Worm (Caenorhabditis elegans) whole organism, L1 larva: ENCODE results near the gene arr-1.

Source experiments
- C04F5.9 ChIP-seq: sonication (generic microtip); optimal IDR thresholded peaks from 2 replicates; lab custom pipeline; 2016; ENCODE audit warnings: missing genetic modification characterization, missing compliant biosample characterization
- F16B12.6 ChIP-seq: fragments of 150-350 bp; optimal IDR thresholded peaks from 2 replicates; lab custom pipeline; 2014; ENCODE audit warnings: missing biosample characterization, missing genetic modification characterization
- Y116A8C.19 ChIP-seq: sonication (generic microtip); optimal IDR thresholded peaks from 2 replicates; lab custom pipeline; 2016; ENCODE audit warnings: missing compliant biosample characterization, missing genetic modification characterization, borderline replicate concordance
- aha-1 ChIP-seq: fragments of 150-350 bp; optimal IDR thresholded peaks from 2 replicates; lab custom pipeline; 2014; ENCODE audit warnings: missing biosample characterization, missing genetic modification characterization
- blmp-1 ChIP-seq: fragments of 150-350 bp; optimal IDR thresholded peaks from 2 replicates; lab custom pipeline; 2014; ENCODE audit warnings: missing biosample characterization, missing genetic modification characterization
- ceh-8 ChIP-seq: fragments of 200-800 bp; sonication (Bioruptor generic); optimal IDR thresholded peaks from 2 replicates; lab custom pipeline; 2018; ENCODE audit warnings: mild to moderate bottlenecking, missing genetic modification characterization, moderate library complexity, missing compliant biosample characterization
- ceh-82 ChIP-seq, 3 experiments: fragments of 150-350 bp in 1 of 3; sonication (generic microtip) in 2 of 3; optimal IDR thresholded peaks; 2 replicates each; lab custom pipeline; 2014 to 2017; ENCODE audit warnings: missing biosample characterization in 3 of 3, missing genetic modification characterization in 3 of 3
- ceh-88 ChIP-seq: fragments of 200-800 bp; sonication (Bioruptor generic); IDR thresholded peaks from 2 replicates; pipeline ENCODE4 v1.3.6; 2022; ENCODE audit warnings: missing genetic modification characterization, missing compliant biosample characterization
- ceh-90 ChIP-seq: sonication (generic microtip); optimal IDR thresholded peaks from 2 replicates; lab custom pipeline; 2016; ENCODE audit warnings: missing genetic modification characterization, missing compliant biosample characterization
- ces-1 ChIP-seq: fragments of 150-350 bp; optimal IDR thresholded peaks from 2 replicates; lab custom pipeline; 2014; ENCODE audit warnings: missing biosample characterization, missing genetic modification reagents, missing genetic modification characterization
- dpl-1 ChIP-seq, 3 experiments: fragments of 150-350 bp in 2 of 3; sonication (generic microtip) in 1 of 3; optimal IDR thresholded peaks; 2 replicates each; lab custom pipeline; 2014 to 2017; ENCODE audit warnings: missing biosample characterization in 3 of 3, missing genetic modification characterization in 3 of 3, missing genetic modification reagents in 3 of 3
- efl-3 ChIP-seq: fragments of 200-800 bp; sonication (Bioruptor generic); optimal IDR thresholded peaks from 2 replicates; lab custom pipeline; 2018; ENCODE audit warnings: mild to moderate bottlenecking, missing genetic modification characterization, missing compliant biosample characterization
- egl-13 ChIP-seq: sonication (generic microtip); optimal IDR thresholded peaks from 2 replicates; lab custom pipeline; 2016; ENCODE audit warnings: missing genotype, missing genetic modification reagents, missing genetic modification characterization, missing compliant biosample characterization
- egl-27 ChIP-seq, 2 experiments: fragments of 150-350 bp in 1 of 2; sonication (generic microtip); optimal IDR thresholded peaks; 3 replicates each; lab custom pipeline; 2017 to 2018; ENCODE audit warnings: missing biosample characterization in 2 of 2, missing genetic modification characterization in 2 of 2, missing genetic modification reagents in 2 of 2
- elt-2 ChIP-seq: sonication (generic microtip); optimal IDR thresholded peaks from 2 replicates; lab custom pipeline; 2016; ENCODE audit warnings: missing genetic modification characterization, mild to moderate bottlenecking, inconsistent platforms, missing compliant biosample characterization, missing genetic modification reagents
- elt-3 ChIP-seq, 6 experiments: fragments of 150-350 bp in 1 of 6; sonication (generic microtip); optimal IDR thresholded peaks; 2 replicates each; lab custom pipeline; 2017 to 2018; ENCODE audit warnings: missing biosample characterization in 6 of 6, missing genetic modification characterization in 6 of 6, inconsistent platforms in 1 of 6
- fkh-4 ChIP-seq: sonication (generic microtip); optimal IDR thresholded peaks from 2 replicates; lab custom pipeline; 2016; ENCODE audit warnings: missing compliant biosample characterization, missing genetic modification characterization, borderline replicate concordance
- hlh-17 ChIP-seq: fragments of 200-800 bp; sonication (Bioruptor generic); optimal IDR thresholded peaks from 2 replicates; lab custom pipeline; 2018; ENCODE audit warnings: missing genetic modification characterization, mild to moderate bottlenecking, missing compliant biosample characterization, moderate library complexity, borderline replicate concordance
- hlh-4 ChIP-seq: sonication (generic microtip); optimal IDR thresholded peaks from 2 replicates; lab custom pipeline; 2016; ENCODE audit warnings: mild to moderate bottlenecking, missing genetic modification characterization, missing compliant biosample characterization
- hpl-2 ChIP-seq: fragments of 150-350 bp; optimal IDR thresholded peaks from 2 replicates; lab custom pipeline; 2014; ENCODE audit warnings: missing biosample characterization, missing genetic modification reagents, missing genetic modification characterization
- isw-1 ChIP-seq: fragments of 200-800 bp; sonication (Bioruptor generic); IDR thresholded peaks from 2 replicates; pipeline ENCODE4 v1.3.6; 2022; ENCODE audit warnings: missing genetic modification characterization, missing compliant biosample characterization
- jun-1 ChIP-seq: fragments of 150-350 bp; optimal IDR thresholded peaks from 2 replicates; lab custom pipeline; 2014; ENCODE audit warnings: missing biosample characterization, missing genetic modification reagents, missing genetic modification characterization
- lin-14 ChIP-seq: fragments of 200-800 bp; sonication (Bioruptor generic); optimal IDR thresholded peaks from 2 replicates; lab custom pipeline; 2018; ENCODE audit warnings: mild to moderate bottlenecking, missing genetic modification characterization, moderate library complexity, missing compliant biosample characterization
- lin-15B ChIP-seq: fragments of 150-350 bp; sonication (generic microtip); optimal IDR thresholded peaks from 3 replicates; lab custom pipeline; 2014; ENCODE audit warnings: missing biosample characterization, missing genetic modification characterization
- lin-35 ChIP-seq, 2 experiments: fragments of 150-350 bp; optimal IDR thresholded peaks; 2 replicates each; lab custom pipeline; 2014; ENCODE audit warnings: missing biosample characterization in 2 of 2, missing genetic modification characterization in 2 of 2, missing genetic modification reagents in 2 of 2
- lin-39 ChIP-seq: fragments of 150-350 bp; optimal IDR thresholded peaks from 2 replicates; lab custom pipeline; 2014; ENCODE audit warnings: missing biosample characterization, missing genetic modification reagents, missing genetic modification characterization
- lir-3 ChIP-seq: sonication (generic microtip); optimal IDR thresholded peaks from 2 replicates; lab custom pipeline; 2016; ENCODE audit warnings: mild to moderate bottlenecking, missing genetic modification characterization, moderate library complexity, missing compliant biosample characterization; ENCODE audit not compliant: poor library complexity
- lsy-2 ChIP-seq, 2 experiments: fragments of 150-350 bp; optimal IDR thresholded peaks; 2 replicates each; lab custom pipeline; 2014; ENCODE audit warnings: missing biosample characterization in 2 of 2, missing genetic modification characterization in 2 of 2
- mef-2 ChIP-seq: fragments of 150-350 bp; optimal IDR thresholded peaks from 2 replicates; lab custom pipeline; 2014; ENCODE audit warnings: missing biosample characterization, missing genetic modification characterization
- mep-1 ChIP-seq: fragments of 150-350 bp; optimal IDR thresholded peaks from 2 replicates; lab custom pipeline; 2014; ENCODE audit warnings: missing biosample characterization, missing genetic modification characterization
- nhr-11 ChIP-seq: fragments of 150-350 bp; optimal IDR thresholded peaks from 2 replicates; lab custom pipeline; 2014; ENCODE audit warnings: missing biosample characterization, missing genetic modification characterization
- nhr-12 ChIP-seq: sonication (generic microtip); optimal IDR thresholded peaks from 2 replicates; lab custom pipeline; 2017; ENCODE audit warnings: missing biosample characterization, missing genetic modification characterization
- nhr-19 ChIP-seq: fragments of 200-800 bp; sonication (Bioruptor generic); conservative IDR thresholded peaks from 2 replicates; pipeline ENCODE4 v1.3.6; 2022; ENCODE audit warnings: missing genetic modification characterization, missing compliant biosample characterization
- nhr-20 ChIP-seq: sonication (generic microtip); optimal IDR thresholded peaks from 2 replicates; lab custom pipeline; 2016; ENCODE audit warnings: mild to moderate bottlenecking, missing genetic modification characterization, missing compliant biosample characterization
- nhr-237 ChIP-seq: fragments of 150-350 bp; optimal IDR thresholded peaks from 2 replicates; lab custom pipeline; 2014; ENCODE audit warnings: missing biosample characterization, missing genetic modification characterization
- nhr-47 ChIP-seq: sonication (generic microtip); optimal IDR thresholded peaks from 2 replicates; lab custom pipeline; 2016; ENCODE audit warnings: mild to moderate bottlenecking, missing genetic modification characterization, moderate library complexity, missing compliant biosample characterization
- nhr-71 ChIP-seq: sonication (generic microtip); optimal IDR thresholded peaks from 2 replicates; lab custom pipeline; 2016; ENCODE audit warnings: mild to moderate bottlenecking, missing genetic modification characterization, moderate library complexity, missing compliant biosample characterization
- nhr-77 ChIP-seq: fragments of 150-350 bp; optimal IDR thresholded peaks from 2 replicates; lab custom pipeline; 2014; ENCODE audit warnings: missing biosample characterization, missing genetic modification characterization
- nhr-84 ChIP-seq: sonication (generic microtip); optimal IDR thresholded peaks from 2 replicates; lab custom pipeline; 2017; ENCODE audit warnings: missing biosample characterization, missing genetic modification characterization
- nhr-90 ChIP-seq: sonication (generic microtip); optimal IDR thresholded peaks from 2 replicates; lab custom pipeline; 2016; ENCODE audit warnings: mild to moderate bottlenecking, missing genetic modification characterization, missing compliant biosample characterization; ENCODE audit not compliant: poor library complexity
- pax-3 ChIP-seq: fragments of 200-800 bp; sonication (Bioruptor generic); optimal IDR thresholded peaks from 2 replicates; lab custom pipeline; 2018; ENCODE audit warnings: mild to moderate bottlenecking, missing genetic modification characterization, moderate library complexity, missing compliant biosample characterization
- pqm-1 ChIP-seq: sonication (generic microtip); optimal IDR thresholded peaks from 3 replicates; lab custom pipeline; 2017; ENCODE audit warnings: missing biosample characterization, missing genetic modification characterization
- rnt-1 ChIP-seq: sonication (generic microtip); optimal IDR thresholded peaks from 2 replicates; lab custom pipeline; 2016; ENCODE audit warnings: mild to moderate bottlenecking, missing genetic modification characterization, moderate library complexity, missing compliant biosample characterization
- skn-1 ChIP-seq: fragments of 150-350 bp; optimal IDR thresholded peaks from 2 replicates; lab custom pipeline; 2014; ENCODE audit warnings: missing biosample characterization, missing genetic modification characterization
- snu-23 ChIP-seq: sonication (generic microtip); optimal IDR thresholded peaks from 2 replicates; lab custom pipeline; 2016; ENCODE audit warnings: missing genetic modification characterization, missing compliant biosample characterization
- sox-4 ChIP-seq: sonication (generic microtip); optimal IDR thresholded peaks from 2 replicates; lab custom pipeline; 2016; ENCODE audit warnings: missing genetic modification characterization, missing compliant biosample characterization
- tbx-2 ChIP-seq: sonication (generic microtip); optimal IDR thresholded peaks from 2 replicates; lab custom pipeline; 2016; ENCODE audit warnings: missing genetic modification characterization, missing compliant biosample characterization
- tlp-1 ChIP-seq: fragments of 150-350 bp; optimal IDR thresholded peaks from 2 replicates; lab custom pipeline; 2014; ENCODE audit warnings: missing biosample characterization, missing genetic modification characterization
- unc-30 ChIP-seq: sonication (generic microtip); optimal IDR thresholded peaks from 2 replicates; lab custom pipeline; 2017; ENCODE audit warnings: missing biosample characterization, missing genetic modification characterization
- vab-15 ChIP-seq: sonication (generic microtip); optimal IDR thresholded peaks from 2 replicates; lab custom pipeline; 2017; ENCODE audit warnings: missing genotype, mild to moderate bottlenecking, missing genetic modification characterization, missing compliant biosample characterization
- xbp-1 ChIP-seq: sonication (generic microtip); optimal IDR thresholded peaks from 2 replicates; lab custom pipeline; 2016; ENCODE audit warnings: missing genetic modification characterization, missing compliant biosample characterization
- zip-4 ChIP-seq: fragments of 200-800 bp; sonication (Bioruptor generic); optimal IDR thresholded peaks from 2 replicates; lab custom pipeline; 2018; ENCODE audit warnings: mild to moderate bottlenecking, missing genetic modification characterization, moderate library complexity, missing compliant biosample characterization

Gene arr-1

DNA sequence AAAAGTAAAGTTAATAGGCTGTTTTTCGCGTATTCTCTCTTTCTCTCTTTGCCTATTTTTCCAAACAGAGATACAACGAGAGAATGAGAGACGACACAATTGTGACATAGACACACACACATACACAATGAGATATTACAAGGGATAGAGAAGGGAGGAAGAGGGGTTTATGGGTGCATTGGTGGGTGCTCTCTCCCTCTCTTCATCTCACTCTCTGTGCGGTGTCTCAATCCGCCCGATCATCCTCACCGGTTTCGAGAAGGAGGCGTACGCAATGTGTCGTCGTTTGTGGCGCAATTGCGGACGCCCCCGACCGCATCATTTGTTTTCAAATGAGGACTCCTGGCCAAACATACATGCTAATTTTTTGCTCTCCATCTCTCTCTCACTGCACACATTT, 1.1 kb upstream of the arr-1 start:
- TF ChIP-seq dpl-1 (GFP tag; optimal IDR thresholded peaks at IDR 0.05; lab: Kevin White, UChicago) = peak; percentile 61 to 72 (median 62)
- TF ChIP-seq nhr-90 (tag; lab: Kevin White, UChicago) = peak; percentile 85
- peak; percentile 96 for TF ChIP-seq tbx-2
- TF ChIP-seq ceh-82 (tag; optimal IDR thresholded peaks at IDR 0.05; lab: Kevin White, UChicago) = peak; percentile 85 to 96 (median 91)
- peak; percentile 95 for TF ChIP-seq nhr-71 (tag; lab: Kevin White, UChicago)
- peak; percentile 69 for TF ChIP-seq unc-30
- TF ChIP-seq xbp-1 (tag; lab: Kevin White, UChicago) = peak; percentile 89
- no peak for TF ChIP-seq tlp-1
- peak; percentile 71 for TF ChIP-seq nhr-11 (tag; lab: Kevin White, UChicago)
- peak; percentile 86 for TF ChIP-seq nhr-19
- TF ChIP-seq pax-3 (tag; lab: Kevin White, UChicago) = peak; percentile 64
- peak; percentile 83 for TF ChIP-seq jun-1
- no peak for TF ChIP-seq mef-2 (tag; lab: Kevin White, UChicago)
- TF ChIP-seq sox-4 (tag; lab: Kevin White, UChicago) = peak; percentile 74
- peak; percentile 23 for TF ChIP-seq aha-1 (tag; lab: Kevin White, UChicago)
- peak; percentile 61 for TF ChIP-seq zip-4 (GFP tag; lab: Kevin White, UChicago)
- peak; percentile 95 for TF ChIP-seq nhr-47
- no peak for TF ChIP-seq hpl-2 (GFP tag; lab: Kevin White, UChicago)
- TF ChIP-seq pqm-1 = no peak
- TF ChIP-seq ceh-90 = no peak
- peak; percentile 75 for TF ChIP-seq isw-1 (GFP tag; lab: Robert Waterston, UW)
- peak; percentile 80 to 92 for TF ChIP-seq lsy-2 (tag; optimal IDR thresholded peaks at IDR 0.05; lab: Kevin White, UChicago)
- TF ChIP-seq fkh-4 (tag; lab: Kevin White, UChicago) = peak; percentile 16
- TF ChIP-seq hlh-4 = no peak
- peak; percentile 86 for TF ChIP-seq nhr-77 (tag; lab: Kevin White, UChicago)
- TF ChIP-seq lin-15B (tag; lab: Kevin White, UChicago) = peak; percentile 14
- TF ChIP-seq ceh-8 (GFP tag; lab: Kevin White, UChicago) = peak; percentile 86
- peak; percentile 80 for TF ChIP-seq lir-3
- TF ChIP-seq ces-1 (GFP tag; lab: Kevin White, UChicago) = peak; percentile 54
- TF ChIP-seq efl-3 (GFP tag; lab: Kevin White, UChicago) = no peak
- no peak for TF ChIP-seq nhr-12 (tag; lab: Kevin White, UChicago)
- TF ChIP-seq hlh-17 (GFP tag; lab: Kevin White, UChicago) = no peak
- peak; percentile 31 for TF ChIP-seq vab-15
- TF ChIP-seq lin-39 (tag; lab: Kevin White, UChicago) = peak; percentile 52
- peak; percentile 93 for TF ChIP-seq nhr-20
- peak; percentile 97 for TF ChIP-seq F16B12.6
- TF ChIP-seq egl-13 (tag; lab: Kevin White, UChicago) = peak; percentile 85
- TF ChIP-seq blmp-1 (tag; lab: Kevin White, UChicago) = peak; percentile 74
- peak; percentile 79 for TF ChIP-seq nhr-237 (tag; lab: Kevin White, UChicago)
- TF ChIP-seq elt-2 = peak; percentile 25
- peak in 3 of 6 experiments; percentile 34 to 70 (median 61) for TF ChIP-seq elt-3 (tag; optimal IDR thresholded peaks at IDR 0.05; lab: Kevin White, UChicago)
- TF ChIP-seq C04F5.9 (tag; lab: Kevin White, UChicago) = no peak
- peak; percentile 89 for TF ChIP-seq rnt-1 (tag; lab: Kevin White, UChicago)
- TF ChIP-seq egl-27 (tag; optimal IDR thresholded peaks at IDR 0.05; lab: Kevin White, UChicago) = peak; percentile 75 to 76
- peak; percentile 99 for TF ChIP-seq lin-14 (GFP tag; lab: Kevin White, UChicago)
- peak; percentile 92 for TF ChIP-seq mep-1 (tag; lab: Kevin White, UChicago)
- TF ChIP-seq lin-35 (GFP tag; optimal IDR thresholded peaks at IDR 0.05; lab: Kevin White, UChicago) = peak; percentile 78 to 84
- TF ChIP-seq nhr-84 = no peak
- TF ChIP-seq Y116A8C.19 (tag; lab: Kevin White, UChicago) = no peak
- peak; percentile 43; the same call in 1 of the 2 replicates for TF ChIP-seq ceh-88 (GFP tag; lab: Robert Waterston, UW)
- peak; percentile 93 for TF ChIP-seq skn-1 (tag; lab: Kevin White, UChicago)
- peak; percentile 97 for TF ChIP-seq snu-23
